Fruit fly (Drosophila melanogaster): ENCODE measurements around the gene CtsB.

Gene CtsB

DNA sequence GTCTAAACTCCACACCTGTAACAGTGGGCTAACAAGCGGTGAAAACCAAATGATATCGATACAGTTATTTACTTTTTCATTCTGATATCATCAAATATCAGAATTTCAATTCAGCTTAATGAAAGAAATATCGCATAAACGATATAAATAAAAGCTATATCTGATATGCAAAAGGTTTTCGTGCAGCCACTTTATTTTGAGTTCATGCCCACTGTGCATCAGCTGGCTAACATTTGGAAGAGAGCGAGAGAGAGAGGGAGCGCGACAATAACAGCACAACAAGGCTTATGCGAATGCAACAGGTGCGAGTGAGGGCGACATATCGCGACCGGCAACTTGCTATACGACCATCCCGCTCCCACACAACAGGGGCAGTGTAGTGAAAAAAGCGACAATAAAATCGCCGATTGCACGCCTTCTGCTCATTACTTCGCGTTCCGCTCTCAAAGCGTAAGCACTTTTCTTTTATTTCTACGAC lies 42.5 kb downstream of the CtsB start, which contains the start of gene CG11151 (continued):
- peak; percentile 97 for TF ChIP-seq pho (GFP tag; optimal IDR thresholded peaks at IDR 0.05)
- peak; percentile 98 for TF ChIP-seq gsb-n (tag; optimal IDR thresholded peaks at IDR 0.05)
- peak; percentile 99 for TF ChIP-seq unpg (GFP tag; optimal IDR thresholded peaks at IDR 0.05)
- peak; percentile 94 for TF ChIP-seq Blimp-1 (GFP tag; optimal IDR thresholded peaks at IDR 0.05)
- no peak for TF ChIP-seq Sin3A (optimal IDR thresholded peaks at IDR 0.05)
- peak; percentile 97 for TF ChIP-seq gcm (GFP tag; optimal IDR thresholded peaks at IDR 0.05)
- peak; percentile 97 for TF ChIP-seq org-1 (GFP tag; optimal IDR thresholded peaks at IDR 0.05)
- peak; percentile 98 for TF ChIP-seq CG12071 (GFP tag; optimal IDR thresholded peaks at IDR 0.05)
- TF ChIP-seq CG12299 (tag; optimal IDR thresholded peaks at IDR 0.05), result peak; percentile 96
- TF ChIP-seq CG6791 (GFP tag; IDR thresholded peaks at IDR 0.05; ENCODE audit: partially characterized antibody), result peak; percentile 66; the same call in 2 of the 3 replicates
- peak; percentile 97 for TF ChIP-seq CG13894 (tag; optimal IDR thresholded peaks at IDR 0.05)
- TF ChIP-seq sim (GFP tag; IDR thresholded peaks at IDR 0.05), result peak; percentile 93
- TF ChIP-seq HmgD (GFP tag; optimal IDR thresholded peaks at IDR 0.05), result peak; percentile 93
- TF ChIP-seq CG13296 (GFP tag; optimal IDR thresholded peaks at IDR 0.05), result peak; percentile 96
- peak; percentile 96 for TF ChIP-seq CG14441 (GFP tag; IDR thresholded peaks at IDR 0.05)
- peak; percentile 96 for TF ChIP-seq slbo (GFP tag; IDR thresholded peaks at IDR 0.05)
- peak; percentile 95 for TF ChIP-seq CG33557 (GFP tag; optimal IDR thresholded peaks at IDR 0.05)
- TF ChIP-seq yki (optimal IDR thresholded peaks at IDR 0.05), result no peak
- TF ChIP-seq bcd (GFP tag; optimal IDR thresholded peaks at IDR 0.05), result peak; percentile 96
- TF ChIP-seq CG1792 (GFP tag; optimal IDR thresholded peaks at IDR 0.05), result peak; percentile 94
- peak; percentile 94 for TF ChIP-seq Hr3 (GFP tag; optimal IDR thresholded peaks at IDR 0.05)
- peak; percentile 96 for TF ChIP-seq CG1602 (GFP tag; optimal IDR thresholded peaks at IDR 0.05)
- peak; percentile 96 for TF ChIP-seq CG32532 (GFP tag; IDR thresholded peaks at IDR 0.05)
- TF ChIP-seq CG4360 (GFP tag; IDR thresholded peaks at IDR 0.05), result no peak
- TF ChIP-seq otp (GFP tag; IDR thresholded peaks at IDR 0.05), result peak; percentile 94
- TF ChIP-seq Lpt (GFP tag; optimal IDR thresholded peaks at IDR 0.05), result no peak
- TF ChIP-seq Atf3 (GFP tag; optimal IDR thresholded peaks at IDR 0.05), result peak; percentile 95
- TF ChIP-seq CG17328 (GFP tag; IDR thresholded peaks at IDR 0.05), result peak; percentile 96
- peak; percentile 96 for TF ChIP-seq H2.0 (GFP tag; IDR thresholded peaks at IDR 0.05)
- TF ChIP-seq kah (GFP tag; optimal IDR thresholded peaks at IDR 0.05), result peak; percentile 94
- TF ChIP-seq CTCF (GFP tag; optimal IDR thresholded peaks at IDR 0.05), result peak; percentile 70
- peak; percentile 94 for TF ChIP-seq ERR (GFP tag; optimal IDR thresholded peaks at IDR 0.05)
- TF ChIP-seq ro (GFP tag; IDR thresholded peaks at IDR 0.05), result peak; percentile 76
- peak; percentile 89 for TF ChIP-seq CG11247 (GFP tag; IDR thresholded peaks at IDR 0.05)
- peak; percentile 93 for TF ChIP-seq Rx (GFP tag; IDR thresholded peaks at IDR 0.05)
- TF ChIP-seq Ets65A (GFP tag), result peak; percentile 99
- TF ChIP-seq Meics (GFP tag; optimal IDR thresholded peaks at IDR 0.05), result peak; percentile 97
- peak; percentile 94 for TF ChIP-seq CG4820 (GFP tag; optimal IDR thresholded peaks at IDR 0.05)
- TF ChIP-seq H15 (GFP tag; IDR thresholded peaks at IDR 0.05), result peak; percentile 94
- peak; percentile 88 for TF ChIP-seq CG8281 (tag; optimal IDR thresholded peaks at IDR 0.05)
- peak; percentile 92 for TF ChIP-seq tup (GFP tag; optimal IDR thresholded peaks at IDR 0.05)
- peak; percentile 96 for TF ChIP-seq dysf (GFP tag; IDR thresholded peaks at IDR 0.05)
- peak; percentile 31; the same call in 1 of the 2 replicates for TF ChIP-seq amos (GFP tag; IDR thresholded peaks at IDR 0.05; ENCODE audit: partially characterized antibody)
- TF ChIP-seq nerfin-2 (GFP tag; IDR thresholded peaks at IDR 0.05; ENCODE audit: partially characterized antibody), result peak; percentile 81
- peak; percentile 95 for TF ChIP-seq CG31441 (GFP tag; IDR thresholded peaks at IDR 0.05)
- peak; percentile 80 for TF ChIP-seq gt (GFP tag; IDR thresholded peaks at IDR 0.05)
- TF ChIP-seq CrebB (tag; optimal IDR thresholded peaks at IDR 0.05), result peak; percentile 96
- peak; percentile 94 for TF ChIP-seq nerfin-1 (tag; optimal IDR thresholded peaks at IDR 0.05)
- peak; percentile 98 for TF ChIP-seq CG9609 (GFP tag; optimal IDR thresholded peaks at IDR 0.05)
- TF ChIP-seq fru (optimal IDR thresholded peaks at IDR 0.05), result no peak
- TF ChIP-seq CG12659 (GFP tag; optimal IDR thresholded peaks at IDR 0.05), result peak; percentile 98
- TF ChIP-seq Gsc (GFP tag; IDR thresholded peaks at IDR 0.05), result no peak; the same call in 1 of the 2 replicates
- peak; percentile 96 for TF ChIP-seq CG1832 (GFP tag; optimal IDR thresholded peaks at IDR 0.05)
